Worm (Caenorhabditis elegans) whole organism, L4 larva: Measurements from ENCODE around the gene abhd-5.1.

ENCODE experiments used
- D1046.2 ChIP-seq: fragments of 200-800 bp; sonication (Bioruptor generic); IDR thresholded peaks from 2 replicates; pipeline ENCODE4 v1.3.6; 2022; ENCODE audit warnings: missing genetic modification characterization, missing compliant biosample characterization
- F37D6.2 ChIP-seq: sonication (generic microtip); optimal IDR thresholded peaks from 2 replicates; lab custom pipeline; 2016; ENCODE audit warnings: mild to moderate bottlenecking, missing genetic modification characterization, missing compliant biosample characterization
- T20F7.1 ChIP-seq: fragments of 200-800 bp; sonication (Bioruptor generic); optimal IDR thresholded peaks from 2 replicates; lab custom pipeline; 2018; ENCODE audit warnings: mild to moderate bottlenecking, missing genetic modification characterization, missing compliant biosample characterization
- Y48G9A.11 ChIP-seq: fragments of 200-800 bp; sonication (Bioruptor generic); IDR thresholded peaks from 2 replicates; pipeline ENCODE4 v1.3.6; 2022; ENCODE audit warnings: missing genetic modification reagents, missing genetic modification characterization, missing compliant biosample characterization
- aha-1 ChIP-seq: fragments of 150-350 bp; peaks from one replicate; lab custom pipeline; 2014; ENCODE audit warnings: missing biosample characterization, missing genetic modification characterization
- ama-1 ChIP-seq: fragments of 150-350 bp; optimal IDR thresholded peaks from 2 replicates; lab custom pipeline; 2014; ENCODE audit warnings: inconsistent platforms, mixed read lengths
- attf-4 ChIP-seq: sonication (generic microtip); optimal IDR thresholded peaks from 3 replicates; lab custom pipeline; 2017; ENCODE audit warnings: missing biosample characterization, missing genetic modification characterization
- ceh-32 ChIP-seq: sonication (generic microtip); optimal IDR thresholded peaks from 2 replicates; lab custom pipeline; 2016; ENCODE audit warnings: mild to moderate bottlenecking, missing genetic modification characterization, missing compliant biosample characterization; ENCODE audit not compliant: poor library complexity
- ceh-44 ChIP-seq: fragments of 200-800 bp; sonication (Bioruptor generic); IDR thresholded peaks from 2 replicates; pipeline ENCODE4 v1.3.6; 2022; ENCODE audit warnings: missing genetic modification reagents, missing genetic modification characterization, missing compliant biosample characterization
- ceh-62 ChIP-seq: sonication (generic microtip); optimal IDR thresholded peaks from 2 replicates; lab custom pipeline; 2017; ENCODE audit warnings: missing biosample characterization, missing genetic modification characterization
- cey-2 ChIP-seq: sonication (generic microtip); optimal IDR thresholded peaks from 3 replicates; lab custom pipeline; 2017; ENCODE audit warnings: missing genetic modification characterization, mild to moderate bottlenecking, missing compliant biosample characterization, antibody characterized with exemption, borderline replicate concordance; ENCODE audit not compliant: insufficient read depth
- ctbp-1 ChIP-seq: fragments of 200-800 bp; sonication (Bioruptor generic); IDR thresholded peaks from 2 replicates; pipeline ENCODE4 v1.3.6; 2022; ENCODE audit warnings: missing genetic modification reagents, missing genetic modification characterization, missing compliant biosample characterization
- daf-12 ChIP-seq: fragments of 150-350 bp; optimal IDR thresholded peaks from 2 replicates; lab custom pipeline; 2014; ENCODE audit warnings: missing biosample characterization, missing genetic modification reagents, missing genetic modification characterization
- dve-1 ChIP-seq: sonication (generic microtip); optimal IDR thresholded peaks from 2 replicates; lab custom pipeline; 2017; ENCODE audit warnings: antibody characterized with exemption, mild to moderate bottlenecking, missing genetic modification characterization, missing compliant biosample characterization; ENCODE audit not compliant: insufficient read depth
- egl-27 ChIP-seq: sonication (generic microtip); optimal IDR thresholded peaks from 3 replicates; lab custom pipeline; 2017; ENCODE audit warnings: missing biosample characterization, missing genetic modification reagents, missing genetic modification characterization
- egl-43 ChIP-seq: fragments of 200-800 bp; sonication (Bioruptor generic); IDR thresholded peaks from 2 replicates; pipeline ENCODE4 v1.3.6; 2022; ENCODE audit warnings: missing genetic modification reagents, missing genetic modification characterization, missing compliant biosample characterization
- fos-1 ChIP-seq: fragments of 150-350 bp; optimal IDR thresholded peaks from 2 replicates; lab custom pipeline; 2014; ENCODE audit warnings: missing biosample characterization, missing genetic modification characterization
- lim-7 ChIP-seq: fragments of 200-800 bp; sonication (Bioruptor generic); IDR thresholded peaks from 2 replicates; pipeline ENCODE4 v1.3.6; 2022; ENCODE audit warnings: missing genetic modification characterization, missing compliant biosample characterization
- lin-13 ChIP-seq: fragments of 150-350 bp; optimal IDR thresholded peaks from 2 replicates; lab custom pipeline; 2014; ENCODE audit warnings: missing biosample characterization, missing genetic modification reagents, missing genetic modification characterization
- lin-29 ChIP-seq: fragments of 200-800 bp; sonication (Bioruptor generic); IDR thresholded peaks from 2 replicates; pipeline ENCODE4 v1.3.6; 2022; ENCODE audit warnings: missing genetic modification reagents, missing genetic modification characterization, missing compliant biosample characterization
- lin-39 ChIP-seq: fragments of 150-350 bp; optimal IDR thresholded peaks from 2 replicates; lab custom pipeline; 2014; ENCODE audit warnings: missing biosample characterization, missing genetic modification reagents, missing genetic modification characterization
- lir-3 ChIP-seq: sonication (generic microtip); optimal IDR thresholded peaks from 2 replicates; lab custom pipeline; 2016; ENCODE audit warnings: mild to moderate bottlenecking, missing genetic modification characterization, missing compliant biosample characterization
- lsy-2 ChIP-seq, 2 experiments: fragments of 150-350 bp in 1 of 2; sonication (generic microtip) in 1 of 2; optimal IDR thresholded peaks; 2 replicates each; lab custom pipeline; 2014 to 2017; ENCODE audit warnings: missing biosample characterization in 2 of 2, missing genetic modification characterization in 2 of 2
- mdl-1 ChIP-seq, 2 experiments: fragments of 150-350 bp in 1 of 2; sonication (generic microtip) in 1 of 2; optimal IDR thresholded peaks; 2 replicates each; lab custom pipeline; 2014 to 2017; ENCODE audit warnings: missing biosample characterization in 2 of 2, missing genetic modification characterization in 2 of 2
- mdt-29 ChIP-seq: fragments of 200-800 bp; sonication (Bioruptor generic); IDR thresholded peaks from 2 replicates; pipeline ENCODE4 v1.3.6; 2022; ENCODE audit warnings: missing genetic modification reagents, missing genetic modification characterization, missing compliant biosample characterization
- mep-1 ChIP-seq: fragments of 150-350 bp; sonication (generic microtip); optimal IDR thresholded peaks from 3 replicates; lab custom pipeline; 2014; ENCODE audit warnings: missing biosample characterization, missing genetic modification characterization
- mes-2 ChIP-seq: sonication (generic microtip); optimal IDR thresholded peaks from 2 replicates; lab custom pipeline; 2016; ENCODE audit warnings: missing genotype, mild to moderate bottlenecking, missing genetic modification characterization, missing compliant biosample characterization; ENCODE audit not compliant: poor library complexity, severe bottlenecking
- nhr-11 ChIP-seq: fragments of 150-350 bp; optimal IDR thresholded peaks from 2 replicates; lab custom pipeline; 2014; ENCODE audit warnings: missing biosample characterization, missing genetic modification characterization
- nhr-111 ChIP-seq: fragments of 200-800 bp; sonication (Bioruptor generic); optimal IDR thresholded peaks from 2 replicates; lab custom pipeline; 2018; ENCODE audit warnings: mild to moderate bottlenecking, missing genetic modification characterization, missing compliant biosample characterization
- nhr-25 ChIP-seq: sonication (generic microtip); optimal IDR thresholded peaks from 2 replicates; lab custom pipeline; 2017; ENCODE audit warnings: missing genetic modification characterization, mild to moderate bottlenecking, missing compliant biosample characterization, antibody characterized with exemption, moderate library complexity, borderline replicate concordance; ENCODE audit not compliant: insufficient read depth
- nhr-28 ChIP-seq: fragments of 150-350 bp; optimal IDR thresholded peaks from 2 replicates; lab custom pipeline; 2014; ENCODE audit warnings: missing biosample characterization, missing genetic modification characterization
- nhr-48 ChIP-seq: sonication (generic microtip); optimal IDR thresholded peaks from 2 replicates; lab custom pipeline; 2016; ENCODE audit warnings: mild to moderate bottlenecking, missing genetic modification characterization, missing compliant biosample characterization
- pha-4 ChIP-seq, 2 experiments: fragments of 150-350 bp in 1 of 2; fragments of 200-800 bp in 1 of 2; sonication (Bioruptor generic) in 1 of 2; IDR thresholded peaks in 1 of 2; optimal IDR thresholded peaks in 1 of 2; 2 replicates each; pipeline versions ENCODE4 v1.3.6 to Lab custom; 2014 to 2022; ENCODE audit warnings: missing genetic modification characterization in 2 of 2, missing genetic modification reagents in 2 of 2, missing biosample characterization in 1 of 2, missing compliant biosample characterization in 1 of 2
- saeg-2 ChIP-seq: fragments of 200-800 bp; sonication (Bioruptor generic); IDR thresholded peaks from 2 replicates; pipeline ENCODE4 v1.3.6; 2022; ENCODE audit warnings: missing genetic modification reagents, missing genetic modification characterization, missing compliant biosample characterization
- skn-1 ChIP-seq: fragments of 150-350 bp; optimal IDR thresholded peaks from 2 replicates; lab custom pipeline; 2014; ENCODE audit warnings: missing biosample characterization, missing genetic modification characterization
- snpc-1.2 ChIP-seq: fragments of 200-800 bp; sonication (Bioruptor generic); IDR thresholded peaks from 2 replicates; pipeline ENCODE4 v1.3.6; 2022; ENCODE audit warnings: missing genetic modification reagents, missing genetic modification characterization, missing compliant biosample characterization
- spr-1 ChIP-seq: sonication (generic microtip); optimal IDR thresholded peaks from 2 replicates; lab custom pipeline; 2016; ENCODE audit warnings: mild to moderate bottlenecking, missing genetic modification characterization, missing compliant biosample characterization
- spr-3 ChIP-seq: fragments of 200-800 bp; sonication (Bioruptor generic); optimal IDR thresholded peaks from 2 replicates; lab custom pipeline; 2018; ENCODE audit warnings: mild to moderate bottlenecking, missing genetic modification characterization, missing compliant biosample characterization
- tra-1 ChIP-seq: fragments of 200-800 bp; sonication (Bioruptor generic); IDR thresholded peaks from 2 replicates; pipeline ENCODE4 v1.3.6; 2022; ENCODE audit warnings: missing genetic modification reagents, missing genetic modification characterization, missing compliant biosample characterization
- unc-62 ChIP-seq, 3 experiments: fragments of 150-350 bp in 1 of 3; sonication (generic microtip); optimal IDR thresholded peaks in 2 of 3; peaks in 1 of 3; 1 replicate in 1 of 3; 2 replicates in 2 of 3; lab custom pipeline; 2014 to 2017; ENCODE audit warnings: missing biosample characterization in 3 of 3, missing genetic modification characterization in 3 of 3, missing genetic modification reagents in 3 of 3, missing genotype in 1 of 3
- zfp-2 ChIP-seq: sonication (generic microtip); optimal IDR thresholded peaks from 2 replicates; lab custom pipeline; 2016; ENCODE audit warnings: mild to moderate bottlenecking, missing genetic modification characterization, missing compliant biosample characterization
- zfp-3 ChIP-seq: fragments of 200-800 bp; sonication (Bioruptor generic); conservative IDR thresholded peaks from 2 replicates; pipeline ENCODE4 v1.3.6; 2022; ENCODE audit warnings: missing genetic modification reagents, missing genetic modification characterization, missing compliant biosample characterization
- ztf-11 ChIP-seq: fragments of 150-350 bp; optimal IDR thresholded peaks from 2 replicates; lab custom pipeline; 2014; ENCODE audit warnings: missing biosample characterization, missing genetic modification characterization
- ztf-7 ChIP-seq: fragments of 150-350 bp; optimal IDR thresholded peaks from 2 replicates; lab custom pipeline; 2014; ENCODE audit warnings: missing biosample characterization, missing genetic modification characterization

abhd-5.1 gene

DNA sequence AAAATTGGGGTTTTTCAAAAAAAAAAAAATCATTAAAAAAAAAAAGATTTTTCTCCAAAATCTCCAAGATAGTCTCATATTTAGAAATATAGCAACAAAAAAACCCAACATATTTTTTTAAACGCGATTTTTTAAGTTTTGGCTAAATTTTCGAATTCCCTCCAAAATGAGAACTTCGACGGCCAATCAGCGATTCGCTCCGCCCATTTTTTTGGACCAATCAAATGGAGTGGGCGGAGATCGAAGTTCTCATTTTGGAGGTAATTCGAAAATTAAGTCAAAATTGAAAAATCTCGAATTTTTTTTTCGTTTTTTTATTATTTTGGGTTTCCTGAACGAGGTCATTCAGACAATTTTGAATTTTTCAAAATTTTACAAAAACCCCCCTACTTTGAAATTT, 33.6 kb upstream of the abhd-5.1 start:
- TF ChIP-seq ztf-11 (tag; lab: Kevin White, UChicago) = no peak
- no peak for TF ChIP-seq mep-1 (tag; lab: Kevin White, UChicago)
- TF ChIP-seq ztf-7 (tag; lab: Kevin White, UChicago) = no peak
- TF ChIP-seq mdt-29 (GFP tag; lab: Robert Waterston, UW) = no peak
- TF ChIP-seq pha-4 (GFP tag; IDR thresholded peaks at IDR 0.05; lab: Robert Waterston, UW) = no peak
- no peak for TF ChIP-seq pha-4 (tag; optimal IDR thresholded peaks at IDR 0.05; lab: Kevin White, UChicago)
- no peak for TF ChIP-seq egl-27 (tag; lab: Kevin White, UChicago)
- no peak for TF ChIP-seq nhr-11 (tag; lab: Kevin White, UChicago)
- TF ChIP-seq snpc-1.2 = no peak
- no peak for TF ChIP-seq aha-1 (tag; lab: Kevin White, UChicago)
- TF ChIP-seq mdl-1 (tag; optimal IDR thresholded peaks at IDR 0.05; lab: Kevin White, UChicago) = no peak
- TF ChIP-seq T20F7.1 = no peak
- no peak for TF ChIP-seq saeg-2 (GFP tag; lab: Robert Waterston, UW)
- TF ChIP-seq tra-1 = no peak
- no peak for TF ChIP-seq lin-39 (tag; lab: Kevin White, UChicago)
- no peak for TF ChIP-seq D1046.2 (GFP tag; lab: Robert Waterston, UW)

DNA sequence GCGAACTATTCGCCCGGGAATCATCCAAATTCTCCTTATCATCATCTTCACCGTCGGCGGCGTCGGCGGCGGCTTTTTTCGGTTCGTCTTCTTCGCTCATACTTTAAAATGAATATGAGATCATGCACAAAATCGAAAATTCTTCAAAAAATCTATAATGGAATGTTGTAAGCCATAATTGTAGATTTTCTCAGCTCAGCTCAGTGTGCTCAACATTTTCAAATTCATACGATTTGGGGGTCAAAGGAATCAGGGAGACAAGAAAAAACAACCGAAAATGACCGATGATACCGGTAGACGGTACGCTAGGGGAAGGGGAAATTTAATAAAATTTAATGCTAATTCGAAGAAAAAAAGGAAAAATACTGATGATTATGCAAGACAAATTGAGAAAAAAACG, 28.9 kb upstream of the abhd-5.1 start, which contains the start of gene ccep-97:
Gene ccep-97 (minus strand): TSS at position 101 of the 400 bp plus-strand sequence.
- no peak for TF ChIP-seq lin-39 (tag; lab: Kevin White, UChicago)
- peak; percentile 20 for TF ChIP-seq nhr-28 (tag; lab: Kevin White, UChicago)
- TF ChIP-seq lim-7 (GFP tag; lab: Robert Waterston, UW) = 0 out of 2 replicates have a peak, but pooled peaks have one; percentile 55
- TF ChIP-seq pha-4 (GFP tag; IDR thresholded peaks at IDR 0.05; lab: Robert Waterston, UW) = peak; percentile 17; the same call in 1 of the 2 replicates
- no peak for TF ChIP-seq pha-4 (tag; optimal IDR thresholded peaks at IDR 0.05; lab: Kevin White, UChicago)
- TF ChIP-seq nhr-111 (GFP tag; lab: Kevin White, UChicago) = no peak
- peak; percentile 49 for TF ChIP-seq ama-1 (lab: Kevin White, UChicago)

DNA sequence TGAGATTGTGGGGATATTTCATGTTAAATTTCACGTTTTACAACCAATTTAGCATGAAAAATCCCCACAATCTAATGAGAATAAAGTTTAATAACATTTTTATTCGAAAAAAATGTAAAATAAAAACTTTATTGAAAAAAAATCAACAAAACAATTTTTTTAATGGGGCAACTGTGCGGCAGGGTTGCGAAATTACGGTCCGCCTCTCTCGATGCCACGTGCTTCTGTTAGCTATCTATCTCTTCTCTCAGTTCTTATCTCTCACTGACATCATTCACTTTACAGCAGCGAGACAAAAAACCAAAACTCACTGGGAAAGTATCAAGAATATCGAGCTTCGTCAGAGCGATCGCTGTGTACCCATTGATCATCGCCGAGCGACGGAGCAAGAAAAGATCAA, 26.9 kb upstream of the abhd-5.1 start:
- TF ChIP-seq unc-62 (GFP tag; optimal IDR thresholded peaks at IDR 0.05 in 1 of 2; lab: Kevin White, UChicago) = no peak
- TF ChIP-seq unc-62 (tag; optimal IDR thresholded peaks at IDR 0.05; lab: Kevin White, UChicago) = no peak
- no peak for TF ChIP-seq pha-4 (GFP tag; IDR thresholded peaks at IDR 0.05; lab: Robert Waterston, UW)
- TF ChIP-seq pha-4 (tag; optimal IDR thresholded peaks at IDR 0.05; lab: Kevin White, UChicago) = no peak
- TF ChIP-seq dve-1 = peak; percentile 51
- TF ChIP-seq egl-27 (tag; lab: Kevin White, UChicago) = no peak
- TF ChIP-seq egl-43 (GFP tag; lab: Robert Waterston, UW) = no peak
- no peak for TF ChIP-seq lir-3
- no peak for TF ChIP-seq lin-29 (GFP tag; lab: Robert Waterston, UW)
- no peak for TF ChIP-seq daf-12 (tag; lab: Kevin White, UChicago)
- no peak for TF ChIP-seq nhr-48
- peak in 1 of 2 experiments; percentile 14 for TF ChIP-seq lsy-2 (tag; optimal IDR thresholded peaks at IDR 0.05; lab: Kevin White, UChicago)
- no peak for TF ChIP-seq nhr-25
- no peak for TF ChIP-seq fos-1
- TF ChIP-seq zfp-3 (GFP tag; lab: Robert Waterston, UW) = no peak
- peak; percentile 43 for TF ChIP-seq mes-2
- TF ChIP-seq skn-1 (tag; lab: Kevin White, UChicago) = no peak
- TF ChIP-seq ceh-44 (GFP tag; lab: Robert Waterston, UW) = no peak
- no peak for TF ChIP-seq attf-4 (tag; lab: Kevin White, UChicago)
- TF ChIP-seq D1046.2 (GFP tag; lab: Robert Waterston, UW) = no peak
- TF ChIP-seq lin-13 = peak; percentile 18
- no peak for TF ChIP-seq F37D6.2 (tag; lab: Kevin White, UChicago)
- TF ChIP-seq ceh-62 (tag; lab: Kevin White, UChicago) = no peak
- TF ChIP-seq lin-39 (tag; lab: Kevin White, UChicago) = no peak
- no peak for TF ChIP-seq T20F7.1
- TF ChIP-seq cey-2 (tag; lab: Kevin White, UChicago) = no peak
- no peak for TF ChIP-seq ztf-11 (tag; lab: Kevin White, UChicago)
- TF ChIP-seq ctbp-1 (GFP tag; lab: Robert Waterston, UW) = no peak
- no peak for TF ChIP-seq spr-1 (tag; lab: Kevin White, UChicago)
- no peak for TF ChIP-seq saeg-2 (GFP tag; lab: Robert Waterston, UW)
- no peak for TF ChIP-seq zfp-2
- TF ChIP-seq ztf-7 (tag; lab: Kevin White, UChicago) = no peak
- no peak for TF ChIP-seq spr-3
- TF ChIP-seq Y48G9A.11 (GFP tag; lab: Robert Waterston, UW) = no peak
- no peak for TF ChIP-seq ceh-32 (tag; lab: Kevin White, UChicago)
